Fruit fly (Drosophila melanogaster) whole organism: ENCODE data around the gene CG14285.

Source experiments
- CG8478 ChIP-seq: fragments of >200 bp; optimal IDR thresholded peaks from 2 replicates; lab custom pipeline; 2018; ENCODE audit warnings: inconsistent platforms
- psq ChIP-seq: fragments of >200 bp; optimal IDR thresholded peaks from 2 replicates; lab custom pipeline; 2017

- no peak for TF ChIP-seq CG8478 (lab: Kevin White, UChicago)
- TF ChIP-seq psq (lab: Kevin White, UChicago), result no peak
These were observed 1.0 kb upstream of the CG14285 start, which contains the start of the genes CG6005 and CG14286 for dm6 chr3R:19023862-19024261.
